Fruit fly (Drosophila melanogaster): ENCODE measurements around the gene Ufsp2.
A peak's percentile ranks its signal among the peaks of the same experiment; 100 is the strongest.

The Ufsp2 gene

DNA sequence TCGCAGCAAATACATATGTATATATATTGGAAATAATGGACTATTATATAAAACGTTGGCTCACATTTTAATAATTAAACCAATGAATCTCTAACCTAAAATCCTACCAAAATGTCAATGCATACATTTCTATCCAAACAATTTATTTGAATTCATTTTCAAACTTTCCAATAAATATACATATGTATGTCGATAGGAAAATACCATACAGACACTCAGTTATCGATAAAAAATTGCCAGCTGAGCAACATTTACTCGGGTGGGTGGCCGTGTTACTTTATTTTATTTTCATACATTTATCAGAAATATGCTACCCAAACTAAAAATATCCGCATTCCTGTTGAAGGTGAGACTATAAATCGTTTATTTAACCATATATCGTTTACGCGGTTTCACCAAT is at the start of gene Ufsp2:
TSS of gene Ufsp2 (plus strand) at position 214 of the 400 bp plus-strand sequence.
- TF ChIP-seq noc (tag; optimal IDR thresholded peaks at IDR 0.05): no peak

DNA sequence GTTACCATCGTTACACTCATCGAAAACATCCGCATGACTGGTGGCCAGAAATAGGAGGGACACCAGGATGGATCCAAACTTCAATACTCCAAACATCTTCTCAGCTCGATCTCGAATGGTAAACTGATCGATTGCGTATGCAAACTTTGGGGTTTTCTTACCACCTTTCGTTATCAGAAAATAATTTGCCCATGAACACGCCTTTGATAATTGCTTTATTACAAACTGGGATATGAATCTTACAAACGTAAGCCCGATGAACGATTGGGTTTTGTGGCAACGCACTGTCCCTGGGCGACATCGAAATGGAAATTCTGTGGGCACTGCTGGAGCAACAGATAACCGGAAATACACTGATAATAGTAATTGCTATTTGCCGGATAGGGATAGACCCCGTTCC is 49.7 kb upstream of the Ufsp2 start, which contains the start of gene CG33985:
TSS of gene CG33985 (minus strand) at position 101 of the 400 bp plus-strand sequence.
- no peak for TF ChIP-seq noc (tag; optimal IDR thresholded peaks at IDR 0.05)

DNA sequence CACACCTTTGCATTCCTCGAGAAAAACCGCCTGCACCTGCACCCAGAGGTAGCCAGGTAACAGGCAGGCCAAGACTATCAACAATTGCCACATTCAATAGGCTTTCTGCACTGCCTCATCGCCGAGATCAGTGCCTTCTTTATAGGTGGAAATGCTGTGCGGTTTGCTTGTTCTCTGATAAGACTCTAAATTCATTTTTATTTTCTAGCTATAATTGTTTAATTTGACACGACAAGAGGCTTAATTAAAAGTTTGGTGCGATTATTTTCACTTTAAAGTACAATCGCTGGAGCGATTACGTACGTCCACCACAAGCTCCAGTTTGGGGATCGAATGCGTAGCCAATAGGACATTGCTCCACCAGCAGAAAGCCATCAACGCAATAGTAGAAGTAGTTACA is 49.0 kb upstream of the Ufsp2 start, which contains the start of gene CG42729:
TSS of gene CG42729 (minus strand) at position 101 of the 400 bp plus-strand sequence.
- no peak for TF ChIP-seq noc (tag; optimal IDR thresholded peaks at IDR 0.05)

DNA sequence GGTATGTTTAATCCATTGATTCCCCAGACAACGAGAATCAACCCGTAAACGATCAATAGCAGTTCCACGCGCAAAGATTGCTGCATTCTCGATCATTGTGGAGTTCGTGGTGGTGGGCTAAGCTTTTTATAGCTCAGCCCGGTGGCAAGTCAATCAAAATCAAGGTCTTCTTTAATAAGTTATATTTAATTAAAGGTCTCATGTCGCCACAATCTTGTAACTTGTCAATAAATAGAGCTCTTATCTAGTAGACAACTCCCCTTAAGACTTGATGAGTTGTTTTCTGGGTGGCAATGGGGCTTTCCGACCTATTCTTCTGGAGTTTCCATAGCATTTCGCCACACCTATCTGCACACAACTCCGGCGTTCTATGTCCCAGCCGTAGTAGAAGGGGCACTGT is 48.3 kb upstream of the Ufsp2 start, which contains the start of gene CG42728:
TSS of gene CG42728 (minus strand) at position 101 of the 400 bp plus-strand sequence.
- TF ChIP-seq noc (tag; optimal IDR thresholded peaks at IDR 0.05): no peak

DNA sequence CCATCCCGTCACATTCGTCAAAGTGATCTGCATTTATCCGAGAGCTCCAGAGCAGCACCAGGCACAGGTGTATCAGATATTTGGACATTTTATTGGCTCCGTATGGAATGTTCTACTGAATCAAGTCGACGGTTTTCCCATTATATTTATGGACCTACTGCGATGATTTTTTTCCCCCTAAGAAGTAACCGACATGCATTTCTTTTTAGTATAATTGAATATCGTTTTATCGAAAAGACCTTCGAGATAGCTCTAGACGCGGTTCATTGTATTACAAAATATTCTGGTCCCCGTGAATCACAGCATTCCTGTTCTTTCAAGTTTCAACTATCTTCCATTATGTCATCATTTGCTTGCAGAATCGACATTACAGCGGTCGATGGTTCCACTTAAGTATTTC is 47.2 kb upstream of the Ufsp2 start, which contains the start of gene obst-H:
TSS of gene obst-H (minus strand) at position 101 of the 400 bp plus-strand sequence.
- no peak for TF ChIP-seq noc (tag; optimal IDR thresholded peaks at IDR 0.05)

DNA sequence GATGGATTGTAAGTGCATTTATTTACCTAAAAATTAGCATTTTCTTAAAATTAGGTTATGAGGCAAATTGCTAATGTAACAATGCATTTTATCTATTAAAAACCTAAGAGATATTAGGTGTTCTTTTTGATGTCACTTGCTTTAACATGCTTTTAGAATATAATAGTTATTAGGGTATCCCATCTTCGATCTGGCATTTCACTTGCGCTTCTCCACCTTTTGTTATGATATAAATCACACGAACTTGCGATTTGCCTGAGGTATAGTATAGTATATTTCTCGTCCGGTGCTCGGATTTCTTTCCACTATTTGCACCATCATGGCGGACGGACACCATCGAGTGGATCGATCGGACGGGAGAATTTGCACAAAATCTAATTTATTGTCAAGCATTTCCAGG is 46.3 kb upstream of the Ufsp2 start:
- peak; percentile 71 for TF ChIP-seq noc (tag; optimal IDR thresholded peaks at IDR 0.05)

DNA sequence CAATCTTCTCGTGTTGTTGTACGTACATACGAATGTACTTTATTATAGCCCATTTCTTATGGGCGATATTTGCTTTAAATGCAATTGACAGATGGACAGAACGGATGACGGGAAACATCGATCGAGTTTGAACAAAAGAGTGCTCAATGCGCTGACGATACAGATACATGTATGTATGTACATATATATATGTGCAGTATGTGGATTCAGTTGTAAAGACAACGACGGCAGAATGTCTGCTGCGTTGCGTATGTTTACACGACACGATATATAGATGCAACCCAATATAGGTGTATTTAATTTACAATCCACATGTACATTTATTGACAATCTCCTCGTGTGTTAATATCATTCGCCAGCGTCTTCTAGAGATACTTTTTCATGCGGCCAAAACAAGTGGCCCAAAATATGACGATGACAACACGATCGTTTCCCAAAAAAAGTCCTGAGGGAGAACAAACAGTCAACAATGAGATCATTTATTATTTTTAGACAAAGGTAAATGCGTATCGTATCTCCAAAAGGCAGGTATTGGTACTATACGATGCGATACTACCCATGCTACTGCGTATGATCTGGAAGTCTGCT is 45.6 kb upstream of the Ufsp2 start:
- TF ChIP-seq noc (tag; optimal IDR thresholded peaks at IDR 0.05): no peak

DNA sequence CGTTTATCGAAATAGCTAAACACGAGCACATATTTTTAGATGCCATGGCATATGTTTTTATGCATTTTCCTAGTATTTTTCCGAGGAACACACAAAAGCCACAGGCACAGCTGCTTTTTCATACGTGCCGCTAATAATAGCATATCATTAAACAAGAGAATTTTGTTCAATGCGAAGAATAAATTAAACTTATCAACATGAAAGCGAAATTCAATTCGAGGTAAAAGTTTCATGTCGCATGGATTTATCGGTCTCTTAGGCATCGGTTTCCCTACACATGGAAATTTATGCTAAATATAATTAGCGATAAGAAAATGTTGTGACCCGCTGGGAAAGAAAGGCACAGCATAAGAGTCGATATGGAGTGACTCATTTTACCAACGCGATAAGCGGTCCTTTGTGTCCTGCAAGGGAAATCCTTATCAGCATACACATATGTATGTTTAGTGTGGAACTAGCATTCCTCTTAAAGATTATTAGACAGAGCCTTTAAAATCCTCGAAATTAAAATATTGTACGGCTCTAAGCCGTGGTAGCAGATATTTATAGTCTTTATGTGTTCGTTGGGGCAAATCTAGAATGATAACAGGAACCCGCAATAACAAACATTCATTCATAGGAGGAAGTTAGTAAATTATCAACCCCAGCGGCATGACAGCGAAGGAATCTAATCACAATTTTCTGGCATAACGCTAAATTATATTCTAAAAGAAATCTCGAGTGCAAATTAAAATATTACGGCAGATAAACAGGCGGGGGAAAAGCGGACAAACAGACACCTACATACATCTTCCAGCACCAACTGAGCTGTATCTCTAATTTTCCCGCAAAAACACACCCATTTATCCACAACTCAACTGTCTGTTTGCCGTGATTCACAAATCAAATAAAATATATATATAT is 44.7 kb upstream of the Ufsp2 start, which contains the start of gene CG43248:
TSS of gene CG43248 (minus strand) at position 51 of the 903 bp plus-strand sequence.
- peak; percentile 80 for TF ChIP-seq noc (tag; optimal IDR thresholded peaks at IDR 0.05)

DNA sequence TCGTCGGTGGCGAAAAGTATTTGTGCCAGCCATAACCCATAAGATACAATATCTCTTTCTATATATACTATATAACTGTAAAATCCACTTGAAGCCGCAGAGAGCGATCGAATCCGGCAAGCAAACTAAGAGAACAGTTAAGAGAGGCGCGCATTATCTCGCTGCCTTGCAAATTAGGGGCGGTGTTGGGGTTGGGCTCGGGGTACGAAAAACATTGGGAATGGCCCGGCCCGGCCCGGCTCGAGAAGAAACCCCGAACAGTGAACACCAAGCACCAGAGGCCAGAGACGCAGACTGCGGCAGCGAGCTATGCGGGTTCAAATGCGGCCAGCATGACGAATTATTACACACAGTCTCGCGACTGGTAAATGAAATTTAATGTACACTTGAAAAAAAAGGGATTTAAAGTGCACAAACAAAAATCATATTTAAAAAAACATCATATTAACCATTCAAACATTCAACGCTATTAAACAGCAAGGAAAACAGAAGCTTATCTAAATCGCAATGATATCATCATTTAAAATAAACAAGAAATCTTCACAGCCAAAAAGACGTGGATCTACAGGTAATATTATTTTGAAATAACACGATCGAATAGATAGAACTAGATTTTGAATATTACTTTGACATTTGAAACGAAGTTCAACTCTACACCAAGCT is 43.9 kb upstream of the Ufsp2 start:
- TF ChIP-seq noc (tag; optimal IDR thresholded peaks at IDR 0.05): no peak

DNA sequence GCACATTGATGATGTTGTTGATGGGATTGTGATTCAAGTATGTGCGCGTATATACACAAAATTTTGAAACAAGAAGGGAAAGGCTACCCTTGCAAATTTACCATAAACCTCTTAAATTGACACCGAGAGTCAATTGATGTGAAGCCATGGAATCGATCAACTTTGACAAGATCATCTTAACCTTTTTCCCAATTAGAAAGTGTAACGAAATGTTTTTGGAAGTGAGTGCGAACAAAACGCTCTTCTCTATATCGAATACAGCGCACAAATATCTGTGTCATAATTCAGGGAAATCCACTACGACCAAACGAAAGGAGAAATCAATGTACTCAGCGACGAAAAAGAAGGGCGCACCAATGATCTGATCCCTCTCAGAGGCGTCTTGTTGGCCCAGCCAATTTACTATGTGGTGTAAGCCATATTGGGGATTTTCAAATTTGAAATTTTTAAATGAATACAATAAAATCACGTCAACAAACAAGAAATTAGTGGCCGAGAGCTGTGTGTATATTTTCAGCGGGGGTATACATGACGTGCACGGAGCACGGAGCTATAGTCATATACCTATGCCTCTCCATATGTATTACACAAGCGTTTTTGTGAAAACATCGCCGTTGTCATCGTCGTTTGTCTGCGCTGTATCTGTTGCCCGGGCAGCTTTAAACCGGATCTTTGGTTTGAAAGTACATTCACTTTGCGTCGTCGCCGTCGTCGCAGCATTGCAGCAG is 42.8 kb upstream of the Ufsp2 start:
- TF ChIP-seq noc (tag; optimal IDR thresholded peaks at IDR 0.05): peak; percentile 79

DNA sequence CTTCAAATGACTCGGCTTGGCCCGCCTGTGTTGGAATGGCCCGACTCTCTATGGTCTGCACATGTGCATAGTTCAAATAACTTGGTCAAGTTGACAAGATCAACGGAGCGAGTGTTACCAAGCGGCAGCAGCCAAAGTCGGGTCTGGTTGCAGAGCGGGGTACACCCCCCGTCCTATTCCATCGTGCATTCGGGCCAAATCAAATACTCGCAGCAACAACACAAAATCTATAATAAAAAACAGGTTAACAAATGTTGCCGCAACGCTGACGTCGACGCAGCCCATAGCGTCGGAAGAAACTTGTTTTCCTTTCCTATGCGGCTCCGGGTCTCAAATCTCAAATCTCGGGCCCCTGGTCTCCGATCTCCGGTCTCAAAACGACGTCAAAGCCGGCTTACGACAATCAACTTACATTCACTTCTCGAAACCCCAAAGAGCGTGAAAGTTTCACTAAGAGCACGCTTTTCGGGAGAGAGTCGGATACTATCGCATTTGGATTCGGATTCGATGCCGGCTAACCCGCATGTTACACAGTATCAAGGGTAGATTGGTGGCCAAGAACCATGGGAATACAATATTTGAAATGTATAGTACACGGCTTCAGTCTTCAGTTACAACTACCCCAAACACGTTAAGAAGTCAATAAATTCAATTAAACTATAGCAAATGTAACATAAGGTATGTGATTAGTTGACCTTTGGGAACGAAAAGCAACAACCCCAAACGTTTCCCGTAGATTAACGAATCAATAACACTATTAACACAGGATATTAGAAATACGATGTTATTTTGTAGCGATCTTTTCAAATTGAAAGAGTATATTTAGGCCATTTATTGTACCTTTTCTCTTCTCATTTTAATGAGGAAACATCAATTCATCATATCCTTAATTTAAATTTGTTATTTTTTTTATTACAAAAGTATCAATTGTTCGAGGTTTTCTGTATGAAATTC is 41.8 kb upstream of the Ufsp2 start:
- peak; percentile 78 for TF ChIP-seq noc (tag; optimal IDR thresholded peaks at IDR 0.05)

DNA sequence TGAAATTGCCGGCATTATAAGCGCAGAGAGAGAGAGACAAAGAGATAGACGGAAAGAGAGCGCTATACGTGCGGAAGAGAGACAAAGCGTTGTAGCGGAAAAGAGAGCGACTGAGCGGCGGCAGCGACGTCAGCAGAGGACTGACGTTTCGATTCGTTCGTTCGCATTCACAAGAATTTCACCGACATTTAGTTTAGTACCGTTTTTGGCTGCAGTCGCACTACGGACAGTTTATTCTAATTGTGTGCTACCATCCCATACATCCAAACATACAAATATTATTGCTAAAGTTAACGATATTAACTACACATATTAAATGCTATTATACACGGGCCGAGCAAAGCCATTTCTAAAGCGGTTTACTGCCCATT is 41.2 kb upstream of the Ufsp2 start, which contains the start of gene CrebA:
TSS of gene CrebA (plus strand) at position 168 of the 371 bp plus-strand sequence.
- TF ChIP-seq noc (tag; optimal IDR thresholded peaks at IDR 0.05): no peak

DNA sequence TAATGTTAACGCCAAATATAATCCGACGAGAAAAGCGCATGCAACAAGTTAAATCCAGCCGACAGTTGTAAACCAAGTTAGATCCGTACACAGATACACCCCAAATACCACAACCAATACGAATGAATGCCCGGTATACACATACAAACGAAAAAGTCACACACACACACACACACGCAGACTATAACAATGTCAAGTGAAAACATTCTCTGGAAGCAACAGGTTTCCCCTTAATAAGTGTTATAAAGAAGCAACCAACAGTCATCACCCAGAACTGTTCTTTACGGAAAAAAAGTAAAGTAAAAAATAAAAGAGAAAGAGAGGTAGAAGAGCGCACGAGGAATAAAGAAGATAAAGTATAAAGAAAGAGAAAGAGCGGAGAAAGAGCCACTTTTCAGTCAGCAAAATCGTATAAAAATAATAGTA is 40.6 kb upstream of the Ufsp2 start:
- no peak for TF ChIP-seq noc (tag; optimal IDR thresholded peaks at IDR 0.05)

DNA sequence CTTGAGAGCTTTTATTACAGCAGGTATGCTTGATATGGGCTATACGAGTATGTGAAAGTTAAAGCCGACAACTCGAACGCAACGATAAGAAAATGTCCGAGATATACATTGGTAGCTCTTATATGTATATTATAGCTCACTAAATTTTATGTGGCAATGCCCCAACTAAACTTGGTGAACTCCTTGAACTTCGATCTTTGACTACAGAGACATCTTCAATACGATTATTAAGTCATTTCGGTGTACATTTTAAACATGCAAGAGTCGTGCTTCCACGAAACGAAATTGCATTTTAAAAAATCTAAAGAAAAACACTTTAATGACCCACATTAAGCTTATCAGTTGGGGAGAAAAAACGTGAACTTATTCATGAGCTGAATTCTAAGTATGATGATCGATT is 39.8 kb upstream of the Ufsp2 start:
- no peak for TF ChIP-seq noc (tag; optimal IDR thresholded peaks at IDR 0.05)
